Fruit fly (Drosophila melanogaster): ENCODE measurements around the gene Noc1.
A peak's percentile ranks its signal among the peaks of the same experiment; 100 is the strongest.

Gene Noc1

DNA sequence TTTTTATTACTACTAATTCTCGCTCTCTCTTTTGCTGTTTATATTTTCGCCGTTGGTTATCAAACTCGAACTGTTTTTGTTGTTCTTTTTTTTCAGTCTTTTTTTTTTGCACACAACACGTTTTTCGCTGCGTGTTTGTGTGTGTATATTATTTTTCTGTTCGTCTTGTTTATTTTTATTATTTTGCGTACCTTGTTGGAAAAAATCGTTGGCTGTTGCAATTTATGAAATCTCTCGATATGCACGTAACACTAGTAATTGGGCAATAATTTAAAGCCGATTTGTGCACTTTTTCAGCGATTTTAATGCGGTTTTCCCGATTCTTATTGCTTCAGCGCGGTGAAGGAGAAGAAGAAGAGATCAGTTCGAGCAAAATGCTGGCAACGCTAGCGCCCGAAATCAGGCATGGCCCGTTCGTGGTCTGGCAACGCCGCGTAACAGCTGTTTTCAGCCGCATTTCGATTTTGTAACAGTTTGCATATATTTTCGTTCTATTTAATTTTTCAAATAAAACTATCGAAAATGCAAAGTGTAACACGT is 45.9 kb downstream of the Noc1 start, which contains the start of the genes FoxK and mRpL2 (continued):
- no peak for TF ChIP-seq CG11902 (GFP tag; optimal IDR thresholded peaks at IDR 0.05)
- peak; percentile 37 for TF ChIP-seq CG6792 (GFP tag; optimal IDR thresholded peaks at IDR 0.05)
- peak; percentile 42 for TF ChIP-seq topi (GFP tag; optimal IDR thresholded peaks at IDR 0.05)
- TF ChIP-seq Eip78C (GFP tag): peak; percentile 90
- peak; percentile 85 for TF ChIP-seq vri (GFP tag; optimal IDR thresholded peaks at IDR 0.05)
- TF ChIP-seq Ets96B (tag; optimal IDR thresholded peaks at IDR 0.05): peak; percentile 80
- TF ChIP-seq CG6854 (GFP tag; optimal IDR thresholded peaks at IDR 0.05): peak; percentile 65
- no peak for TF ChIP-seq acj6 (GFP tag; optimal IDR thresholded peaks at IDR 0.05)
- peak; percentile 57 for TF ChIP-seq Eip75B (GFP tag; optimal IDR thresholded peaks at IDR 0.05)

dm6 chr3L:11123088-11123487 is 48.5 kb downstream of the Noc1 start, which contains the start of the genes Ufd1 and NaPi-III:
Ufd1 (minus strand) TSS chr3L:11123216.
NaPi-III (plus strand) TSS chr3L:11123348.
- TF ChIP-seq dac (GFP tag; optimal IDR thresholded peaks at IDR 0.05): peak; percentile 36
- TF ChIP-seq Sox14 (GFP tag; optimal IDR thresholded peaks at IDR 0.05): peak; percentile 78
- TF ChIP-seq salr (GFP tag; optimal IDR thresholded peaks at IDR 0.05): no peak
- TF ChIP-seq CG6792 (GFP tag; optimal IDR thresholded peaks at IDR 0.05): no peak
- TF ChIP-seq fkh (GFP tag; optimal IDR thresholded peaks at IDR 0.05): peak; percentile 18
- no peak for TF ChIP-seq CG11762 (GFP tag; optimal IDR thresholded peaks at IDR 0.05; ENCODE audit: insufficient read depth)
- TF ChIP-seq OdsH (GFP tag; optimal IDR thresholded peaks at IDR 0.05): peak; percentile 12
- peak; percentile 60; the same call in 2 of the 3 replicates for TF ChIP-seq CG8119 (GFP tag; IDR thresholded peaks at IDR 0.05)
- TF ChIP-seq fd85E (GFP tag; optimal IDR thresholded peaks at IDR 0.05): no peak
- peak in 1 of 2 experiments; percentile 23 for TF ChIP-seq ss (GFP tag; optimal IDR thresholded peaks at IDR 0.05)
- peak; percentile 8 for TF ChIP-seq lz (GFP tag; optimal IDR thresholded peaks at IDR 0.05)
- no peak for TF ChIP-seq CG6854 (GFP tag; optimal IDR thresholded peaks at IDR 0.05)
- peak; percentile 30 for TF ChIP-seq Eip78C (GFP tag)
- TF ChIP-seq Hr39 (GFP tag; optimal IDR thresholded peaks at IDR 0.05): peak; percentile 2
- no peak for TF ChIP-seq topi (GFP tag; optimal IDR thresholded peaks at IDR 0.05)
- TF ChIP-seq CG6163 (GFP tag; IDR thresholded peaks at IDR 0.05): peak; percentile 64; the same call in 2 of the 3 replicates
- TF ChIP-seq CG6808 (GFP tag; optimal IDR thresholded peaks at IDR 0.05): peak; percentile 3
- TF ChIP-seq svp (GFP tag): peak; percentile 57
- no peak for TF ChIP-seq Ets96B (tag; optimal IDR thresholded peaks at IDR 0.05)
- TF ChIP-seq dsx (GFP tag; optimal IDR thresholded peaks at IDR 0.05; ENCODE audit: poor library complexity, severe bottlenecking): peak; percentile 58
- peak; percentile 7 for TF ChIP-seq Eip75B (GFP tag; optimal IDR thresholded peaks at IDR 0.05)
- peak; percentile 41 for TF ChIP-seq CG3032 (tag; optimal IDR thresholded peaks at IDR 0.05)
- 0 out of 2 replicates have a peak, but pooled peaks have one; percentile 40 for TF ChIP-seq CG15336 (GFP tag; IDR thresholded peaks at IDR 0.05)
- TF ChIP-seq CG8632 (GFP tag; optimal IDR thresholded peaks at IDR 0.05): no peak
- TF ChIP-seq CG10631 (GFP tag; optimal IDR thresholded peaks at IDR 0.05): no peak
- TF ChIP-seq CG31627 (GFP tag; optimal IDR thresholded peaks at IDR 0.05): peak; percentile 36
- TF ChIP-seq eg (GFP tag; IDR thresholded peaks at IDR 0.05): peak; percentile 70; the same call in 1 of the 3 replicates
- peak; percentile 27 for TF ChIP-seq CG32006 (GFP tag; optimal IDR thresholded peaks at IDR 0.05)
- TF ChIP-seq CG1621 (tag; optimal IDR thresholded peaks at IDR 0.05): peak; percentile 65
- peak; percentile 26 for TF ChIP-seq net (GFP tag; optimal IDR thresholded peaks at IDR 0.05)

DNA sequence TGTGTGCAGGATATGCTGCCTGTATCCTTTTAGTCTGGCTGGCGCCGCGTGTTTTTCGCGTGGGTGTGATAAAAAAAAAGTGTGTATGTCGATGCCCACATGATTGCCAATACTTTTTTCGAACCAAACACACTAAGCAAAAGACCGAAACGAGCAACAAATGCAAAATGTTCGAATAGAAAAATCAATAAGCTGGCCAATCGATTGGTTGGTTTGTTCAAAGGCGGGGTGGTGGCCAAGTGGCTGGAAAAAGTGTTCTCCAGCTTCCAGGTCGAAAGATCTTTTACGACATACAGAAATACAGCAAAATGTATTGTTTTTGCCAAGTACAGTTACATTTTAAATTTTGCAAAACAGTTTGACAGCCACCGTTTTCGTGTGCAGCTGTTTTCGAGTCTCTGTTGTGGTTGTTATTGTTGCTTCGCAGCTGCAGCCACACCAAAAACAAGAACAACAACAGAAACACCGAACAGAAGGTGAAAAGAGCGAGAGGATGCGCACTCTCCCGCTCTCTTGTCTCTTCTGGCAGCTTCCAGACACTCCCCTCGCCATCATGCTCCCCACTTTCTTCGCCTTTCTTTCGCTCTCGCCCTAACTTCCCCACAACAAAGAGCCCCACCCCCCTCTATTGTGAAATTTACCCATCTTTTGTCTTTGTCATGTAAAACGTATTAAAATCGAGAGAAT is 49.2 kb downstream of the Noc1 start:
- TF ChIP-seq Blimp-1 (GFP tag; optimal IDR thresholded peaks at IDR 0.05): no peak
- no peak for TF ChIP-seq Ets21C (GFP tag; optimal IDR thresholded peaks at IDR 0.05)
- TF ChIP-seq Eip93F (GFP tag; optimal IDR thresholded peaks at IDR 0.05): no peak
- no peak for TF ChIP-seq vri (GFP tag; optimal IDR thresholded peaks at IDR 0.05)
- peak; percentile 88 for TF ChIP-seq Sox14 (GFP tag; optimal IDR thresholded peaks at IDR 0.05)
- TF ChIP-seq CG9139 (GFP tag; optimal IDR thresholded peaks at IDR 0.05): no peak
- TF ChIP-seq CG6276 (GFP tag; optimal IDR thresholded peaks at IDR 0.05): no peak
- peak; percentile 16 for TF ChIP-seq CG6854 (GFP tag; optimal IDR thresholded peaks at IDR 0.05)
- peak; percentile 16 to 20 for TF ChIP-seq ss (GFP tag; optimal IDR thresholded peaks at IDR 0.05)
- TF ChIP-seq CG6808 (GFP tag; optimal IDR thresholded peaks at IDR 0.05): no peak
- no peak for TF ChIP-seq CG8119 (GFP tag; IDR thresholded peaks at IDR 0.05)
- TF ChIP-seq CG15336 (GFP tag; IDR thresholded peaks at IDR 0.05): 0 out of 2 replicates have a peak, but pooled peaks have one; percentile 8
- TF ChIP-seq svp (GFP tag): peak; percentile 84
- peak; percentile 39; the same call in 1 of the 3 replicates for TF ChIP-seq CG6163 (GFP tag; IDR thresholded peaks at IDR 0.05)
- no peak for TF ChIP-seq Hr38 (GFP tag; optimal IDR thresholded peaks at IDR 0.05)

Measured in whole organism, prepupa.